Worm (Caenorhabditis elegans) whole organism, midembryonic: ENCODE results near the gene F56C9.8.

ENCODE experiments used
- T22C8.4 ChIP-seq: fragments of 200-800 bp; sonication (Bioruptor generic); IDR thresholded peaks from 2 replicates; pipeline ENCODE4 v1.3.6; 2022; ENCODE audit warnings: missing genetic modification characterization, missing compliant biosample characterization
- cog-1 ChIP-seq: sonication (generic microtip); optimal IDR thresholded peaks from 2 replicates; lab custom pipeline; 2016; ENCODE audit warnings: missing genetic modification characterization, missing compliant biosample characterization
- klf-2 ChIP-seq: fragments of 200-800 bp; sonication (Bioruptor generic); conservative IDR thresholded peaks from 2 replicates; pipeline ENCODE4 v1.3.6; 2022; ENCODE audit warnings: missing genetic modification reagents, missing genetic modification characterization, missing compliant biosample characterization
- med-1 ChIP-seq: sonication (generic microtip); optimal IDR thresholded peaks from 2 replicates; lab custom pipeline; 2017; ENCODE audit warnings: missing genetic modification characterization, mild to moderate bottlenecking, missing compliant biosample characterization, antibody characterized with exemption, missing genetic modification reagents; ENCODE audit not compliant: insufficient read depth
- ref-1 ChIP-seq: fragments of 200-800 bp; sonication (Bioruptor generic); conservative IDR thresholded peaks from 2 replicates; pipeline ENCODE4 v1.3.6; 2022; ENCODE audit warnings: missing genetic modification reagents, missing genetic modification characterization, missing compliant biosample characterization
- ztf-29 ChIP-seq: fragments of 200-800 bp; sonication (Bioruptor generic); IDR thresholded peaks from 2 replicates; pipeline ENCODE4 v1.3.6; 2022; ENCODE audit warnings: missing genetic modification reagents, missing genetic modification characterization, missing compliant biosample characterization

DNA sequence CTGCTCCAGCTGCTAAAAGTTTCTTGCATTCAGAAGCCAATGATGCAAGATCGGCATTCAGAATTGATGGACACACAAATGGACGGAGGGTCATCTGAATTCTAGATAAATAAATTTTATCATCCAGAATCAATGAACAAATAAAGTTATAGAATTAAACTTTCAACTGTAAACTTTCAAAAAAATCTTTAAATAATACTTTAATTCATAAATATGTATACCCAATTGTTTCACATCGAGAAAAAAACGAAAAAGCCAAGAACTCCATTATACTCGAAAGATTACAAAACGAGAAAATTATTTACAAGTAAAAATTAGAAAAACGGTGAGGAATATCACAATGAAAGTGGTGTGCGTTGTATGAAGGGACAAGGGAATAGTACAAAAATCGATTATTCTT lies 27.7 kb upstream of the F56C9.8 start, which contains the start of gene F08F8.7:
- TF ChIP-seq ztf-29 (GFP tag; lab: Robert Waterston, UW) = no peak
- no peak for TF ChIP-seq T22C8.4 (GFP tag; lab: Robert Waterston, UW)
- no peak for TF ChIP-seq klf-2 (GFP tag; lab: Robert Waterston, UW)
- no peak for TF ChIP-seq ref-1 (GFP tag; lab: Robert Waterston, UW)
- no peak for TF ChIP-seq med-1 (GFP tag; lab: Kevin White, UChicago)
- no peak for TF ChIP-seq cog-1
